Fruit fly (Drosophila melanogaster): ENCODE measurements around the gene bumpel.
A peak's percentile ranks its signal among the peaks of the same experiment; 100 is the strongest.

DNA sequence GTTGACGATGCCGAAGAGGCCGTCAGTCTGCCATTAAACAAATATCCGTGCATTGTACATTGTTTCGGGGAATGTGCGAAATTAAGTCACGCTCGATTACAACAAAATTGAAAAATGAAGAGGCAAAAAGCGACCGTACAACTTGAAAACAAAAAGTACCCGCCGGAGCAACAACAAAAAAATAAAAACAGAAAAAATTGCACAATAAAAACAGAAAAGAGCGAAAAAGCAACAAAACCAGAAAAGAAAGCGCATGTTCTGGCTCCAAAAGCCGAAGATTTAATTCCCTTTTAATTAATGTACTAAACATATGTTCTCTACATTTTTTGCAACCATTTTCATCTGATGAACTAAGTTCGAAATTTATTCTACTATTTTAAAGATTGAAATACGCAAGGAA, 38.1 kb upstream of the bumpel start:
- TF ChIP-seq Hr38 (GFP tag; optimal IDR thresholded peaks at IDR 0.05): no peak
- no peak for TF ChIP-seq eg (GFP tag; IDR thresholded peaks at IDR 0.05)
- no peak for TF ChIP-seq CG15336 (GFP tag; IDR thresholded peaks at IDR 0.05)
- peak; percentile 74 for TF ChIP-seq svp (GFP tag)
- TF ChIP-seq CG8119 (GFP tag; IDR thresholded peaks at IDR 0.05): no peak; the same call in 2 of the 3 replicates
- TF ChIP-seq OdsH (GFP tag; optimal IDR thresholded peaks at IDR 0.05): no peak
- no peak for TF ChIP-seq CG11294 (GFP tag; IDR thresholded peaks at IDR 0.05)
- no peak for TF ChIP-seq Sox102F (GFP tag; optimal IDR thresholded peaks at IDR 0.05)
